Worm (Caenorhabditis elegans): ENCODE measurements around the gene unc-51.

- TF ChIP-seq T22C8.4 (GFP tag; IDR thresholded peaks at IDR 0.05) = no peak
- no peak for TF ChIP-seq flt-1 (GFP tag; IDR thresholded peaks at IDR 0.05)
Observed at ce11 chrV:19958744-19959143, 45.5 kb downstream of the unc-51 start, which contains the start of gene srh-172.

All from whole organism, midembryonic.